Fruit fly (Drosophila melanogaster): ENCODE results near the gene nebu.

nebu gene

dm6 chr3L:12861255-12861899, 18.5 kb upstream of the nebu start, which contains the start of gene CG32107 (continued):
- TF ChIP-seq CG8924 (tag; optimal IDR thresholded peaks at IDR 0.05) = no peak
- no peak for TF ChIP-seq Meics (GFP tag; optimal IDR thresholded peaks at IDR 0.05)
- TF ChIP-seq CG13296 (GFP tag; optimal IDR thresholded peaks at IDR 0.05) = no peak
- TF ChIP-seq Atf6 (GFP tag; IDR thresholded peaks at IDR 0.05) = no peak
- no peak for TF ChIP-seq Gsc (GFP tag; IDR thresholded peaks at IDR 0.05)
- TF ChIP-seq unc-4 (GFP tag; IDR thresholded peaks at IDR 0.05; ENCODE audit: partially characterized antibody) = no peak
- TF ChIP-seq CG4424 (GFP tag; optimal IDR thresholded peaks at IDR 0.05) = peak; percentile 19
- TF ChIP-seq Dip2 (GFP tag; IDR thresholded peaks at IDR 0.05) = no peak
- peak; percentile 42 for TF ChIP-seq Abd-B (GFP tag; optimal IDR thresholded peaks at IDR 0.05)
- no peak for TF ChIP-seq CG15073 (GFP tag; optimal IDR thresholded peaks at IDR 0.05)
- TF ChIP-seq sens (GFP tag) = peak; percentile 82
- no peak for TF ChIP-seq CHES-1-like (GFP tag; optimal IDR thresholded peaks at IDR 0.05)
- no peak for TF ChIP-seq CG8388 (GFP tag; optimal IDR thresholded peaks at IDR 0.05)
- no peak for TF ChIP-seq unpg (GFP tag; optimal IDR thresholded peaks at IDR 0.05)
- no peak; the same call in 2 of the 3 replicates for TF ChIP-seq CG34224 (GFP tag; IDR thresholded peaks at IDR 0.05; ENCODE audit: partially characterized antibody)
- peak; percentile 95 for TF ChIP-seq stwl (tag; optimal IDR thresholded peaks at IDR 0.05)
- TF ChIP-seq Bgb (GFP tag; IDR thresholded peaks at IDR 0.05; ENCODE audit: partially characterized antibody) = peak; percentile 34; the same call in 1 of the 2 replicates
- TF ChIP-seq Ets97D (GFP tag; optimal IDR thresholded peaks at IDR 0.05) = peak; percentile 30
- peak; percentile 35 for TF ChIP-seq CG15601 (tag; optimal IDR thresholded peaks at IDR 0.05)
- TF ChIP-seq CG15479 (GFP tag; optimal IDR thresholded peaks at IDR 0.05) = no peak
- TF ChIP-seq H15 (GFP tag; IDR thresholded peaks at IDR 0.05) = no peak
- TF ChIP-seq CTCF (GFP tag; optimal IDR thresholded peaks at IDR 0.05) = peak; percentile 91
- TF ChIP-seq Pdp1 (GFP tag; optimal IDR thresholded peaks at IDR 0.05) = no peak
- TF ChIP-seq CG6272 (GFP tag; IDR thresholded peaks at IDR 0.05) = no peak
- no peak for TF ChIP-seq CG17359 (tag; optimal IDR thresholded peaks at IDR 0.05)
- TF ChIP-seq CG13775 (GFP tag; optimal IDR thresholded peaks at IDR 0.05) = no peak
- peak in 1 of 2 experiments; percentile 13 for TF ChIP-seq insv (GFP tag; optimal IDR thresholded peaks at IDR 0.05)
- no peak for TF ChIP-seq Hsf (GFP tag; optimal IDR thresholded peaks at IDR 0.05)
- TF ChIP-seq CG5180 (GFP tag; optimal IDR thresholded peaks at IDR 0.05) = peak; percentile 44
- TF ChIP-seq CG9609 (GFP tag; optimal IDR thresholded peaks at IDR 0.05) = no peak
- TF ChIP-seq CG11398 (GFP tag; optimal IDR thresholded peaks at IDR 0.05) = no peak
- TF ChIP-seq hbn (GFP tag; IDR thresholded peaks at IDR 0.05; ENCODE audit: partially characterized antibody) = no peak
- no peak for TF ChIP-seq CG6689 (GFP tag; IDR thresholded peaks at IDR 0.05)
- no peak for TF ChIP-seq CG10321 (GFP tag; IDR thresholded peaks at IDR 0.05)
- TF ChIP-seq phol (tag; optimal IDR thresholded peaks at IDR 0.05) = peak; percentile 81
- no peak for TF ChIP-seq Dbx (GFP tag; IDR thresholded peaks at IDR 0.05)
- TF ChIP-seq CG11695 (GFP tag; IDR thresholded peaks at IDR 0.05) = no peak
- 0 out of 3 replicates have a peak, but pooled peaks have one; percentile 21 for TF ChIP-seq zfh1 (GFP tag; IDR thresholded peaks at IDR 0.05)
- no peak for TF ChIP-seq CG14710 (tag; optimal IDR thresholded peaks at IDR 0.05)
- TF ChIP-seq slp2 (GFP tag; optimal IDR thresholded peaks at IDR 0.05) = no peak
- TF ChIP-seq CG6765 (GFP tag; optimal IDR thresholded peaks at IDR 0.05) = no peak
- no peak for TF ChIP-seq ham (GFP tag; IDR thresholded peaks at IDR 0.05)
- TF ChIP-seq lab (GFP tag; optimal IDR thresholded peaks at IDR 0.05) = no peak
- peak; percentile 26 for TF ChIP-seq Dp (GFP tag; optimal IDR thresholded peaks at IDR 0.05)
- TF ChIP-seq CG11723 (GFP tag; optimal IDR thresholded peaks at IDR 0.05) = no peak
- TF ChIP-seq Doc3 (GFP tag; IDR thresholded peaks at IDR 0.05; ENCODE audit: partially characterized antibody) = no peak
- TF ChIP-seq CG11093 (GFP tag; IDR thresholded peaks at IDR 0.05) = no peak
- TF ChIP-seq pita (GFP tag; optimal IDR thresholded peaks at IDR 0.05) = peak; percentile 17
- TF ChIP-seq Optix (GFP tag; IDR thresholded peaks at IDR 0.05) = no peak
- no peak for TF ChIP-seq pum (GFP tag; optimal IDR thresholded peaks at IDR 0.05)
